Worm (Caenorhabditis elegans): Measurements from ENCODE around the gene tbx-33.

- TF ChIP-seq unc-62 (GFP tag; optimal IDR thresholded peaks at IDR 0.05) (no peak), madf-10 (tag; optimal IDR thresholded peaks at IDR 0.05) (no peak), nhr-179 (tag; optimal IDR thresholded peaks at IDR 0.05) (no peak), cebp-2 (GFP tag; IDR thresholded peaks at IDR 0.05) (no peak), F22D6.2 (tag; optimal IDR thresholded peaks at IDR 0.05) (no peak), egl-44 (GFP tag; IDR thresholded peaks at IDR 0.05) (no peak), B0261.1 (tag; optimal IDR thresholded peaks at IDR 0.05) (no peak), ceh-79 (tag; optimal IDR thresholded peaks at IDR 0.05) (no peak), pha-4 (tag; optimal IDR thresholded peaks at IDR 0.05) (no peak), F49E8.2 (tag; optimal IDR thresholded peaks at IDR 0.05; ENCODE audit: insufficient read depth) (no peak), sea-2 (GFP tag; IDR thresholded peaks at IDR 0.05) (no peak)
Observed at ce11 chrIII:11592096-11592495, 44.5 kb downstream of the tbx-33 start.
